Fruit fly (Drosophila melanogaster) whole organism, adult: Measurements from ENCODE around the gene Lrrk.

Source experiments
- CG11617 ChIP-seq: fragments of 200-800 bp; sonication (Bioruptor generic); optimal IDR thresholded peaks from 2 replicates; lab custom pipeline; 2017; ENCODE audit warnings: mild to moderate bottlenecking, missing biosample characterization, missing genetic modification reagents, missing genetic modification characterization
- CG12768 ChIP-seq: fragments of 200-800 bp; sonication (Bioruptor generic); optimal IDR thresholded peaks from 2 replicates; lab custom pipeline; 2017; ENCODE audit warnings: missing biosample characterization, missing genetic modification characterization, mild to moderate bottlenecking, moderate library complexity, missing genetic modification reagents
- CG14711 ChIP-seq: fragments of 200-800 bp; sonication (Bioruptor generic); optimal IDR thresholded peaks from 2 replicates; lab custom pipeline; 2018; ENCODE audit warnings: missing biosample characterization, mild to moderate bottlenecking, missing genetic modification characterization, moderate library complexity
- CG1620 ChIP-seq: fragments of 200-800 bp; sonication (Bioruptor generic); optimal IDR thresholded peaks from 2 replicates; lab custom pipeline; 2016; ENCODE audit warnings: missing biosample characterization, missing genetic modification characterization
- CG33017 ChIP-seq: fragments of 200-800 bp; sonication (Bioruptor generic); optimal IDR thresholded peaks from 2 replicates; lab custom pipeline; 2018; ENCODE audit warnings: missing biosample characterization, mild to moderate bottlenecking, missing genetic modification characterization, moderate library complexity
- CG5204 ChIP-seq: fragments of 200-800 bp; sonication (Bioruptor generic); optimal IDR thresholded peaks from 2 replicates; lab custom pipeline; 2016; ENCODE audit warnings: missing biosample characterization, missing genetic modification characterization
- CG7045 ChIP-seq: fragments of 200-800 bp; sonication (Bioruptor generic); optimal IDR thresholded peaks from 2 replicates; lab custom pipeline; 2017; ENCODE audit warnings: missing biosample characterization, mild to moderate bottlenecking, missing genetic modification characterization
- CG7101 ChIP-seq: fragments of 200-800 bp; sonication (Bioruptor generic); optimal IDR thresholded peaks from 2 replicates; lab custom pipeline; 2018; ENCODE audit warnings: missing biosample characterization, mild to moderate bottlenecking, missing genetic modification characterization, moderate library complexity
- Clk ChIP-seq: fragments of 200-800 bp; sonication (Bioruptor generic); optimal IDR thresholded peaks from 2 replicates; lab custom pipeline; 2017; ENCODE audit warnings: missing biosample characterization, missing genetic modification characterization
- Crg-1 ChIP-seq: fragments of 200-800 bp; sonication (Bioruptor generic); optimal IDR thresholded peaks from 2 replicates; lab custom pipeline; 2016; ENCODE audit warnings: missing biosample characterization, missing genetic modification characterization
- Hr96 ChIP-seq: fragments of 200-800 bp; sonication (Bioruptor generic); optimal IDR thresholded peaks from 2 replicates; lab custom pipeline; 2016; ENCODE audit warnings: missing biosample characterization, missing genetic modification characterization
- Mnt ChIP-seq: fragments of 200-800 bp; sonication (Bioruptor generic); optimal IDR thresholded peaks from 2 replicates; lab custom pipeline; 2016; ENCODE audit warnings: missing biosample characterization, mild to moderate bottlenecking, missing genetic modification characterization
- bab1 ChIP-seq: fragments of 200-800 bp; sonication (Bioruptor generic); optimal IDR thresholded peaks from 3 replicates; lab custom pipeline; 2019; ENCODE audit warnings: missing biosample characterization, mild to moderate bottlenecking, missing genetic modification characterization, moderate library complexity
- cic ChIP-seq: fragments of 200-800 bp; sonication (Bioruptor generic); optimal IDR thresholded peaks from 2 replicates; lab custom pipeline; 2017; ENCODE audit warnings: missing biosample characterization, mild to moderate bottlenecking, missing genetic modification characterization, moderate library complexity
- cnc ChIP-seq, 2 experiments: fragments of >200 bp; optimal IDR thresholded peaks; 2 replicates each; lab custom pipeline; 2017
- kay ChIP-seq: fragments of 200-800 bp; sonication (Bioruptor generic); peaks from one replicate; lab custom pipeline; 2016; ENCODE audit warnings: missing biosample characterization, missing genetic modification characterization, borderline replicate concordance
- ovo ChIP-seq: fragments of 200-800 bp; sonication (Bioruptor generic); optimal IDR thresholded peaks from 2 replicates; lab custom pipeline; 2016; ENCODE audit warnings: missing biosample characterization, missing genetic modification characterization
- pad ChIP-seq: fragments of 200-800 bp; sonication (Bioruptor generic); optimal IDR thresholded peaks from 3 replicates; lab custom pipeline; 2017; ENCODE audit warnings: missing biosample characterization, missing genetic modification characterization, mild to moderate bottlenecking, moderate library complexity, missing genetic modification reagents
- tj ChIP-seq: fragments of 200-800 bp; sonication (Bioruptor generic); optimal IDR thresholded peaks from 3 replicates; lab custom pipeline; 2017; ENCODE audit warnings: missing biosample characterization, mild to moderate bottlenecking, missing genetic modification characterization, moderate library complexity
- toe ChIP-seq: fragments of 200-800 bp; sonication (Bioruptor generic); optimal IDR thresholded peaks from 2 replicates; lab custom pipeline; 2016; ENCODE audit warnings: missing biosample characterization, missing genetic modification characterization

Gene Lrrk

DNA sequence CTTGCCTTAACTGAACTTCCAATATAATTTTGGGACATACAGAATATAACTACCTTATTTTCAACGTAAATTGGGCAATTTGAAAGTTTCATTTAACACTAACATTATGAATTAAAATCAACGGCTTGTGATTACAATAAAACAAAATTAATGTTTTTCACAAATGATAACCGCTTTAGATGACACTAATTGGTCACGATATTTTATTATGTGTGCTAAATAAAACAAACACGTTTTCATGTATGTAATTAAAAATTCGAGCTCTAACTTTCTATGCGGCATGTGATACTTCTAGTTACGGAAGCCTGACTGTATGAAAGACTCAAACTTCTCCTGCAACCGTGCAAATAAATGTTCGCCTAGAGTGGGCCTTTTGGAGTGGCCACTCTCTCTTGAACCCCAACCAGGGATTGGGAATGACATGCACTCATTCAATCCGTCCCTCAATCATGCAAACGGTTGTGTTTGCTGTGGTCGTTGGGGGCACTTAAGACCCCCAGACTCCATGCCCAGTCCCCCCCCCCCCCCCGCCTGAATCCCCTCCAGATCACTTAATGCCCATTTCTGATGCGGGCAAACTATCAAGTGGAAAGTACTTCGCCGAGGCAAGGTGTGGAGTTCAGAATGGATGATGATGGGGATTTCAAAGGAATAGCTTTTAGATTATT is 40.0 kb upstream of the Lrrk start:
- TF ChIP-seq CG33017 (tag; lab: Kevin White, UChicago) (no peak), CG1620 (GFP tag; lab: Kevin White, UChicago) (no peak), tj (GFP tag; lab: Kevin White, UChicago) (no peak), Crg-1 (GFP tag; lab: Kevin White, UChicago) (no peak), toe (GFP tag; lab: Kevin White, UChicago) (no peak), Mnt (GFP tag; lab: Kevin White, UChicago) (no peak)

DNA sequence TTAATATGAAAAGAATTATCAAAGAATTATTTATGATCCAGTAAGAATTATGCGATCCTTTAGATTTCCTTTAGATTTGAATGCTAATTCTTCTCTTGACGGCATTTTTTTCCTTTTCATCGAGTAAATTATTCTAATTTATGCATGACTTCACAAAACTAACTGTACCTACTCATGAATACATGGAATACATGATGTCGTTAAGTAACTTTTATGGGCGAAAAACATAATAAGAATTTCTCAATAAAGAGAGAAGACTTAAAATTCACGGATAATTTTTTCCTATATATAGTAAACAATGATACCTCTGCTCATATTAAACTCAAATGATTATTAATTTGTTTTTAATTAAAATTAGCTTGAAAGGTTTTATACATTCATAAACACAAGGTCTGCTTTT is 39.4 kb upstream of the Lrrk start:
- TF ChIP-seq CG5204 (GFP tag; lab: Kevin White, UChicago) (no peak), toe (GFP tag; lab: Kevin White, UChicago) (no peak), tj (GFP tag; lab: Kevin White, UChicago) (no peak), Crg-1 (GFP tag; lab: Kevin White, UChicago) (no peak), kay (GFP tag; lab: Kevin White, UChicago) (no peak), ovo (GFP tag; lab: Kevin White, UChicago) (no peak)

DNA sequence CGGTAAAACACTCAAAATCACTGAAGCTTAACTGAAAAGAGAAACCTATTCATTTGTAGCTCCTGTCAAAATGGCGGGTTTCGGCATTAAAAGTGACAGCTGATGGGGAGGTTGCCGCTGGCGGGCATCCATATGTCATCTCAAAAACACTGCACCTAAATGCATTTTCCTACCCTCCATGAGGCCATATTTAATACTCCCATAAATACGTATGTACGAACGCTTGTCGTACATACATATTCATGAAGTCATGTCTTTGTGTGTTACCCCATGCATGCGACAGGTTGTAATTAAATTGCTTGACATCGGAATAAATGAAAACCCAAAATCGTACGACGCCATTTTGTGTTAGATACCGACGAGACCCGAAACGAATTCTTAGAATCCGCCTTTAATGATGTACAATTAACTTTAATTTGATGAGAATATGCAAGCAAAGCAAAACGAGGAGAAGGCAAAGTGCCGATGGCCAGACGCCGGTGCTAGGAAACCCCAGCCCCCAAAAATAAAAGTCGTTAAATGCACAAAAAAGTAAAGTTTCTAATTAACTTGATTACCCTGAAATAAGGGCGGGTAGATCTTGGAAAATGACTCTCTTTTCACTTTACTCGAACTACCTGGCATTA is 38.8 kb upstream of the Lrrk start:
- TF ChIP-seq tj (GFP tag; lab: Kevin White, UChicago) (peak; percentile 10), Hr96 (GFP tag; lab: Kevin White, UChicago) (no peak), pad (no peak)

DNA sequence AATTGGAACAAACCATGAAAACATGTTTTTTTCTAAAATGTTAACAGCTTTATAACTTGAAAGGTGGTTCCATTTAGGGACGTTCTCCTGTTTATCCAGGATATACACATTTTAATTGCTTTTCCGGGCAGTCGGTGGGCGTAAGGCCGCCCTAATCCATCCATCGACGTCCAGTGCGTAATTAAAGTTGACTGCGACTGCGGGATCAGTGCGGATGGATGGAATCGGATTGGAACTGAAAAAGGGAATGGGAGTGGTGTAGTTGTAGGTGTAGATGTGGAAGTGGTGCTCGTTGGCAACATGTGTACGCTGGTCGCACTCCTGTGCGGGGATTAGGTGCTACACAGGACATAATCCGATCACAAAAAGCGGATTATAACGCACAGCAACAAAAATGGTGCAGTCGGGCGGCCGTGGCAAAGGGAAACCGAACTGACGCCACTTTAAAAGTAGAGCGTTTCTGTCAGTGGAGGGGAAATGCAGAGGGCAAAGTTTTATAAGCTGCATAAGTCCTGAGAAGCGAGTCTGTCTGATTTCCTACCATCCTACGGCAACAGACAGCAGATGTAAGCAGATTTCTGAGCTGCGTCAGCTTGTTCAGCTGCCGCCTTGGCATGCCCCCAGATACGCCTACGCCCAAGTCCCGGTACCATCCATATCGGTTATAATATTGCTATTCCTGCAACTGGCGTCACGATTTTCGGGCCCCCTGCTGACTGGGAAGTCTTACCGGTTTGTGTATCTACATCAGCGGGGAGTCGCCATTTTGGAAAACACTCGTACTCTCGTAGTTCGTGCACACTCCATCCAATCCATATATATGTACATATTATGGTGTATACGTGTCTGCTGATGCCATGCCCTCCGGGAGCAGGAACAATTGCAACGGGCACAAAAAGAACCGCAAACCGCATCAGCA is 37.6 kb upstream of the Lrrk start:
- no peak for TF ChIP-seq Crg-1 (GFP tag; lab: Kevin White, UChicago)
- TF ChIP-seq CG12768 (GFP tag; lab: Kevin White, UChicago): no peak
- TF ChIP-seq bab1 (GFP tag; lab: Kevin White, UChicago): no peak
- no peak for TF ChIP-seq toe (GFP tag; lab: Kevin White, UChicago)
- no peak for TF ChIP-seq Clk
- TF ChIP-seq CG14711 (tag; lab: Kevin White, UChicago): no peak
- no peak for TF ChIP-seq CG7101 (tag; lab: Kevin White, UChicago)
- no peak for TF ChIP-seq ovo (GFP tag; lab: Kevin White, UChicago)
- TF ChIP-seq CG7045: no peak
- TF ChIP-seq CG5204 (GFP tag; lab: Kevin White, UChicago): no peak
- no peak for TF ChIP-seq pad
- TF ChIP-seq CG1620 (GFP tag; lab: Kevin White, UChicago): no peak
- no peak for TF ChIP-seq cnc (optimal IDR thresholded peaks at IDR 0.05; lab: Kevin White, UChicago)
- TF ChIP-seq tj (GFP tag; lab: Kevin White, UChicago): no peak
- no peak for TF ChIP-seq cic (GFP tag; lab: Kevin White, UChicago)
- no peak for TF ChIP-seq CG11617
- no peak for TF ChIP-seq CG33017 (tag; lab: Kevin White, UChicago)
- no peak for TF ChIP-seq Hr96 (GFP tag; lab: Kevin White, UChicago)
- no peak for TF ChIP-seq kay (GFP tag; lab: Kevin White, UChicago)

- TF ChIP-seq kay (GFP tag; lab: Kevin White, UChicago) (no peak), CG7101 (tag; lab: Kevin White, UChicago) (no peak), Crg-1 (GFP tag; lab: Kevin White, UChicago) (no peak), ovo (GFP tag; lab: Kevin White, UChicago) (no peak), Clk (no peak), toe (GFP tag; lab: Kevin White, UChicago) (no peak), tj (GFP tag; lab: Kevin White, UChicago) (no peak), CG5204 (GFP tag; lab: Kevin White, UChicago) (no peak), CG1620 (GFP tag; lab: Kevin White, UChicago) (no peak), Hr96 (GFP tag; lab: Kevin White, UChicago) (no peak)
These were observed 35.2 kb upstream of the Lrrk start for dm6 chr3R:20600109-20600508.

dm6 chr3R:20602599-20602998 is 32.7 kb upstream of the Lrrk start:
- TF ChIP-seq tj (GFP tag; lab: Kevin White, UChicago): no peak
- TF ChIP-seq Hr96 (GFP tag; lab: Kevin White, UChicago): no peak
- TF ChIP-seq Mnt (GFP tag; lab: Kevin White, UChicago): no peak
- no peak for TF ChIP-seq cnc (optimal IDR thresholded peaks at IDR 0.05; lab: Kevin White, UChicago)
- TF ChIP-seq bab1 (GFP tag; lab: Kevin White, UChicago): no peak
- no peak for TF ChIP-seq pad
- TF ChIP-seq kay (GFP tag; lab: Kevin White, UChicago): peak; percentile 32
- no peak for TF ChIP-seq CG7045
